Fruit fly (Drosophila melanogaster) whole organism, pupa: ENCODE measurements around the gene CG16704.
A peak's percentile ranks its signal among the peaks of the same experiment; 100 is the strongest.

Experiments used
- CG10348 ChIP-seq: fragments of 200-800 bp; sonication (Bioruptor generic); IDR thresholded peaks from 2 replicates; pipeline ENCODE4 v1.3.6; 2022; ENCODE audit warnings: missing biosample characterization, missing genetic modification characterization
- CG12605 ChIP-seq: fragments of 200-800 bp; sonication (Bioruptor generic); IDR thresholded peaks from 2 replicates; pipeline ENCODE4 v1.3.6; 2022; ENCODE audit warnings: missing biosample characterization, missing genetic modification characterization
- CG13204 ChIP-seq: fragments of 200-800 bp; sonication (Bioruptor generic); optimal IDR thresholded peaks from 2 replicates; lab custom pipeline; 2018; ENCODE audit warnings: missing biosample characterization, mild to moderate bottlenecking, missing genetic modification characterization, moderate library complexity
- CG14655 ChIP-seq: fragments of 200-800 bp; sonication (Bioruptor generic); optimal IDR thresholded peaks from 3 replicates; lab custom pipeline; 2017; ENCODE audit warnings: mild to moderate bottlenecking, missing biosample characterization, missing genetic modification reagents, missing genetic modification characterization
- CG15710 ChIP-seq: fragments of 200-800 bp; sonication (Bioruptor generic); optimal IDR thresholded peaks from 2 replicates; lab custom pipeline; 2018; ENCODE audit warnings: missing biosample characterization, mild to moderate bottlenecking, missing genetic modification characterization, moderate library complexity
- CG17806 ChIP-seq: fragments of 200-800 bp; sonication (Bioruptor generic); optimal IDR thresholded peaks from 2 replicates; lab custom pipeline; 2018; ENCODE audit warnings: missing biosample characterization, mild to moderate bottlenecking, missing genetic modification characterization, moderate library complexity
- CG32121 ChIP-seq: fragments of 200-800 bp; sonication (Bioruptor generic); IDR thresholded peaks from 2 replicates; pipeline ENCODE4 v1.3.6; 2022; ENCODE audit warnings: missing biosample characterization, missing genetic modification characterization
- CG34367 ChIP-seq: fragments of 200-800 bp; sonication (Bioruptor generic); optimal IDR thresholded peaks from 2 replicates; lab custom pipeline; 2018; ENCODE audit warnings: missing biosample characterization, mild to moderate bottlenecking, missing genetic modification characterization
- CG4496 ChIP-seq: fragments of 200-800 bp; sonication (Bioruptor generic); IDR thresholded peaks from 3 replicates; pipeline ENCODE4 v1.3.6; 2022; ENCODE audit warnings: missing biosample characterization, missing genetic modification characterization
- CG8159 ChIP-seq: fragments of 200-800 bp; sonication (Bioruptor generic); optimal IDR thresholded peaks from 3 replicates; lab custom pipeline; 2018; ENCODE audit warnings: missing biosample characterization, mild to moderate bottlenecking, missing genetic modification characterization, moderate library complexity
- CG8301 ChIP-seq: fragments of 200-800 bp; sonication (Bioruptor generic); optimal IDR thresholded peaks from 2 replicates; lab custom pipeline; 2018; ENCODE audit warnings: missing biosample characterization, mild to moderate bottlenecking, missing genetic modification characterization
- CG9948 ChIP-seq: fragments of 200-800 bp; sonication (Bioruptor generic); optimal IDR thresholded peaks from 2 replicates; lab custom pipeline; 2018; ENCODE audit warnings: missing biosample characterization, mild to moderate bottlenecking, missing genetic modification characterization, moderate library complexity
- D1 ChIP-seq: fragments of 200-800 bp; sonication (Bioruptor generic); optimal IDR thresholded peaks from 2 replicates; lab custom pipeline; 2018; ENCODE audit warnings: missing biosample characterization, mild to moderate bottlenecking, missing genetic modification characterization, moderate library complexity
- EcR ChIP-seq: fragments of 200-800 bp; sonication (Bioruptor generic); optimal IDR thresholded peaks from 3 replicates; lab custom pipeline; 2019; ENCODE audit warnings: missing biosample characterization, missing genetic modification characterization, mild to moderate bottlenecking, moderate library complexity, missing genetic modification reagents
- Ets98B ChIP-seq: fragments of 200-800 bp; sonication (Bioruptor generic); IDR thresholded peaks from 2 replicates; pipeline ENCODE4 v1.3.6; 2022; ENCODE audit warnings: missing biosample characterization, missing genetic modification characterization
- Pif1A ChIP-seq: fragments of 200-800 bp; sonication (Bioruptor generic); optimal IDR thresholded peaks from 3 replicates; lab custom pipeline; 2016; ENCODE audit warnings: missing biosample characterization, missing genetic modification characterization
- Pif1B ChIP-seq: fragments of 200-800 bp; sonication (Bioruptor generic); optimal IDR thresholded peaks from 3 replicates; lab custom pipeline; 2016; ENCODE audit warnings: missing biosample characterization, missing genetic modification characterization
- Snoo ChIP-seq: fragments of 200-800 bp; sonication (Bioruptor generic); optimal IDR thresholded peaks from 3 replicates; lab custom pipeline; 2017; ENCODE audit warnings: missing biosample characterization, mild to moderate bottlenecking, missing genetic modification characterization, inconsistent platforms
- fd96Ca ChIP-seq: fragments of 200-800 bp; sonication (Bioruptor generic); IDR thresholded peaks from 3 replicates; pipeline ENCODE4 v1.3.6; 2022; ENCODE audit warnings: missing biosample characterization, missing genetic modification characterization
- gl ChIP-seq: fragments of 200-800 bp; sonication (Bioruptor generic); optimal IDR thresholded peaks from 2 replicates; lab custom pipeline; 2018; ENCODE audit warnings: missing biosample characterization, mild to moderate bottlenecking, missing genetic modification characterization
- rn ChIP-seq: fragments of 200-800 bp; sonication (Bioruptor generic); IDR thresholded peaks from 2 replicates; pipeline ENCODE4 v1.3.6; 2022; ENCODE audit warnings: missing biosample characterization, missing genetic modification characterization

Gene CG16704

DNA sequence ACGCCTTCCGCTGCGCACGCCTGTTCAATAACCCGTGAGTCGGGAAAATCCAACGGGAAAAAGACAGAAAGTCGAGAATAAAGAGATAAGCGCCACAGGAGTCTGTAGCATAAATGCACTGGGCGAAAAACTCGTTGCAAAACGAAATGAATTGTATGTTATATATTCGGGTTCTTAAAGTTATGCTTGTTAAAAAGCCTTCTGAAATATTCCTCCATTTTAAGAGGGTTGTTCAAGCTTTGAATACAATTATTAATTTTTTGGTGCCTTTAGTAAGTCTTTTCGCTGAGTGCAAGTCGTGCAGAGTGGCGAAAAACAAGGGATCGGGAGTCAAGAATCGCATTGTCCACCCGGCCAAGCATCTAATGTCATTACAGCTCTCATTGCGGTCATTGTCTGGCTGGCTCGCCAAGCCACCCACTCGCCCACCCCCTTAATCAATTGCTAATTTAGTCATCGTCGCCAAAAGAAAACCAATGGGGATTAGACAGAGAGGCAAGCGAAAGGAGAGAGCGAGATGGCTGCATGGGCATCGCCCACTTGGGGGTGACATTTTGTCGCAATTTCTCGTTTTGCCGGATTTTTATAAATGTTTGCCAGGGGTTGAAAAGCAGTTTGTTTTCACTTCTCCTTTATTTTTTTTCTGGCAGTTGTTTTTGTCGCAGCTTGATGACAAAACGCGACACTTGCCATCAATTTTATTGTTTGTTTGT is 7.1 kb downstream of the CG16704 start:
- TF ChIP-seq CG8159 = peak; percentile 16
- no peak for TF ChIP-seq D1 (tag; lab: Kevin White, UChicago)

DNA sequence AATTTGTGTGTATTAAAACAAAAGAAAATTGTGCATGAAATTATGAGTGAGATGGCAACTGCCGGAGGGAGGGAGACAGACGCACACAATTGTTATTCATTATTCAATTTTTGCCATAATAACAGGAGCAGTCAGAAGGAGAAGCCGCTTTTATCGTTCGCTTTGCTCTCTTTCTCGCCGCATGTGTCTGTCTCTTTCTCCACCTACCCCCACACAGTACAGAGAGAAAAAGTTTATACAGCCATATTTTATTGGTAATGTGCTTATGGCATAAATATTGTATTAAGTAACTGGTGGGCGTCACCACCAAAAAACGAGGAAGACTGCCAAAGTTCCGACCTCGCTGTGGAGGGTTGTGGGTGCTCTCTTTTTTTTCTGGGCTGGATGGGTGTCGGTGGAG is 9.9 kb downstream of the CG16704 start:
- TF ChIP-seq gl (tag; lab: Kevin White, UChicago) (no peak), CG14655 (GFP tag; lab: Kevin White, UChicago) (no peak), Snoo (no peak), fd96Ca (GFP tag; lab: Robert Waterston, UW) (no peak), CG8159 (no peak), Pif1A (GFP tag; lab: Kevin White, UChicago) (no peak), CG12605 (GFP tag; lab: Robert Waterston, UW) (no peak), Pif1B (GFP tag; lab: Kevin White, UChicago) (no peak), CG32121 (GFP tag; lab: Robert Waterston, UW) (no peak), D1 (tag; lab: Kevin White, UChicago) (no peak), EcR (GFP tag; lab: Kevin White, UChicago) (no peak), CG13204 (GFP tag; lab: Kevin White, UChicago) (no peak), CG34367 (tag; lab: Kevin White, UChicago) (no peak), CG15710 (tag; lab: Kevin White, UChicago) (no peak), CG10348 (GFP tag; lab: Robert Waterston, UW) (no peak), CG8301 (tag; lab: Kevin White, UChicago) (no peak), CG4496 (GFP tag; lab: Robert Waterston, UW) (no peak), rn (GFP tag; lab: Robert Waterston, UW) (no peak), CG9948 (no peak)

- no peak for TF ChIP-seq CG9948
- TF ChIP-seq CG34367 (tag; lab: Kevin White, UChicago) = no peak
- no peak for TF ChIP-seq EcR (GFP tag; lab: Kevin White, UChicago)
- no peak for TF ChIP-seq CG14655 (GFP tag; lab: Kevin White, UChicago)
- no peak for TF ChIP-seq CG8301 (tag; lab: Kevin White, UChicago)
- TF ChIP-seq CG17806 (tag; lab: Kevin White, UChicago) = no peak
- no peak for TF ChIP-seq Ets98B (GFP tag; lab: Robert Waterston, UW)
- TF ChIP-seq CG4496 (GFP tag; lab: Robert Waterston, UW) = no peak
- TF ChIP-seq Snoo = no peak
- TF ChIP-seq CG32121 (GFP tag; lab: Robert Waterston, UW) = no peak
- no peak for TF ChIP-seq Pif1B (GFP tag; lab: Kevin White, UChicago)
Observed at dm6 chr2L:3681338-3681737, 11.0 kb downstream of the CG16704 start.

DNA sequence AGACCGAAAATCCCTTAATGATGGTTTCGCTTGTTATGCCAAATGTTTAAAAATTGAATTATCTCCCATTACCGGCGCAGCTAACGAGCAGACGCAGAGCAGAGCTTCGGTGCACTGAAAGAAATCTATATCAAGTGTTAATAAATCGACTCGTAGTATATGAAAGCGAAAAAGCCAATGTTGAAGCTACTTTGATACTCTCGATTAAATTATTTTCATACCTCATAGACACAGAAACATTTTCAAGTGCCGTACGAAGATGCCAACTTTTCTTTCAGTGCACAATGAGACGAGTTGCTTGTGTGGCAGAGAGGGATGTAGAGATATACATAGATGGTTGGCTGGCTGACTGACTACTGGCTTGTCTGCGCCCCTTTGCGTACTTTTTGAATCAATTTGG is 16.6 kb downstream of the CG16704 start:
- TF ChIP-seq Pif1A (GFP tag; lab: Kevin White, UChicago) (no peak), CG10348 (GFP tag; lab: Robert Waterston, UW) (no peak), rn (GFP tag; lab: Robert Waterston, UW) (no peak), CG32121 (GFP tag; lab: Robert Waterston, UW) (no peak), Snoo (no peak), CG9948 (no peak), EcR (GFP tag; lab: Kevin White, UChicago) (no peak), fd96Ca (GFP tag; lab: Robert Waterston, UW) (no peak), CG17806 (tag; lab: Kevin White, UChicago) (no peak), gl (tag; lab: Kevin White, UChicago) (no peak)

DNA sequence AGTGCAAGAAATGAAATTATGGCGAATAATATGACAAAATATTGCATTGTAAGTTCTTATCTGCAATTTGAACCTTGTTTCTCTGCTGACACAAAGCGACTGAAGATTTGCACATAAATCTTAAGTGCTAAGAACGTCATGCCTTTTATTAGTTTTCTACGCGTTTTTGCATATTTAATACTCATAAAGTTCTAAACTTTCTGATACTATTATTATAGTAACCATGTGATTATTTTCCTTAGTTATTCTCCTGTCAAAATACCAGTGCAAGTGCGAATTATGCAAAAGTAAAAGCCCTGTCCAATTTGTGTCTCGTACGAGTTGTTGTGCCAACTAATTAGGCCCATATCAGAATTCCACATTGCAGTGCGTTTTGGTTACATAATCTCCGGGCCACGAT is 21.9 kb downstream of the CG16704 start, which contains the start of gene Sfp24Bc:
Sfp24Bc (minus strand) TSS at position 101 of the 400 bp plus-strand sequence.
- TF ChIP-seq CG8301 (tag; lab: Kevin White, UChicago) (no peak), CG8159 (no peak), CG12605 (GFP tag; lab: Robert Waterston, UW) (no peak), CG14655 (GFP tag; lab: Kevin White, UChicago) (no peak), CG32121 (GFP tag; lab: Robert Waterston, UW) (no peak), fd96Ca (GFP tag; lab: Robert Waterston, UW) (no peak), Snoo (no peak), rn (GFP tag; lab: Robert Waterston, UW) (no peak), D1 (tag; lab: Kevin White, UChicago) (no peak), Pif1B (GFP tag; lab: Kevin White, UChicago) (no peak), EcR (GFP tag; lab: Kevin White, UChicago) (no peak), CG13204 (GFP tag; lab: Kevin White, UChicago) (no peak), gl (tag; lab: Kevin White, UChicago) (no peak), Pif1A (GFP tag; lab: Kevin White, UChicago) (no peak), Ets98B (GFP tag; lab: Robert Waterston, UW) (no peak), CG9948 (no peak), CG34367 (tag; lab: Kevin White, UChicago) (no peak), CG10348 (GFP tag; lab: Robert Waterston, UW) (no peak)

DNA sequence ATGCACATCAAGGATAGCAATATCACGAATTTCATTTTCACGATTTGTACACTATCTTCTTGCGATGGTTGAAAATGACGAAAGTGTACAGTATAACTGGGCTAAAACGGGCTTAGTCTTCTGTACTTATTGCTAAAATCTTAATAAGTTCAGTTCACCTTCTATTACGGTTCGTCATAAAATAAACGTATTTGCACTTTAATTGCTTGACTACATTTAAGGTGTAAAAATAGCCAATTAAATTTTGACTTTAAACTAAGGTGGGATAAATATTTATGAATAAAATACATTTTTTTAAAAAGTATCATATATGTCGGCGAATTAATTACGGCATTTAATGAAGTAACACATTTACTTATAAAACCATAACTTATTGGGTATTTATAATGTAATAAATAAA is 22.7 kb downstream of the CG16704 start, which contains the start of gene Sfp24Bb:
Sfp24Bb (minus strand) TSS at position 101 of the 400 bp plus-strand sequence.
- no peak for TF ChIP-seq CG10348 (GFP tag; lab: Robert Waterston, UW)
- no peak for TF ChIP-seq CG8159
- TF ChIP-seq CG9948 = no peak
- TF ChIP-seq fd96Ca (GFP tag; lab: Robert Waterston, UW) = no peak
- no peak for TF ChIP-seq D1 (tag; lab: Kevin White, UChicago)
- TF ChIP-seq CG17806 (tag; lab: Kevin White, UChicago) = no peak
- no peak for TF ChIP-seq CG8301 (tag; lab: Kevin White, UChicago)
- TF ChIP-seq CG13204 (GFP tag; lab: Kevin White, UChicago) = no peak
- TF ChIP-seq CG12605 (GFP tag; lab: Robert Waterston, UW) = no peak
- no peak for TF ChIP-seq CG14655 (GFP tag; lab: Kevin White, UChicago)
- no peak for TF ChIP-seq EcR (GFP tag; lab: Kevin White, UChicago)
- TF ChIP-seq Ets98B (GFP tag; lab: Robert Waterston, UW) = no peak
- TF ChIP-seq Pif1B (GFP tag; lab: Kevin White, UChicago) = no peak
- TF ChIP-seq CG15710 (tag; lab: Kevin White, UChicago) = no peak
